Fruit fly (Drosophila melanogaster) whole organism, pupa: Measurements from ENCODE around the gene nAChRalpha6.

Experiments used
- CG10348 ChIP-seq: fragments of 200-800 bp; sonication (Bioruptor generic); IDR thresholded peaks from 2 replicates; pipeline ENCODE4 v1.3.6; 2022; ENCODE audit warnings: missing biosample characterization, missing genetic modification characterization
- CG12605 ChIP-seq: fragments of 200-800 bp; sonication (Bioruptor generic); IDR thresholded peaks from 2 replicates; pipeline ENCODE4 v1.3.6; 2022; ENCODE audit warnings: missing biosample characterization, missing genetic modification characterization
- CG13204 ChIP-seq: fragments of 200-800 bp; sonication (Bioruptor generic); optimal IDR thresholded peaks from 2 replicates; lab custom pipeline; 2018; ENCODE audit warnings: missing biosample characterization, mild to moderate bottlenecking, missing genetic modification characterization, moderate library complexity
- CG14655 ChIP-seq: fragments of 200-800 bp; sonication (Bioruptor generic); optimal IDR thresholded peaks from 3 replicates; lab custom pipeline; 2017; ENCODE audit warnings: mild to moderate bottlenecking, missing biosample characterization, missing genetic modification reagents, missing genetic modification characterization
- CG15710 ChIP-seq: fragments of 200-800 bp; sonication (Bioruptor generic); optimal IDR thresholded peaks from 2 replicates; lab custom pipeline; 2018; ENCODE audit warnings: missing biosample characterization, mild to moderate bottlenecking, missing genetic modification characterization, moderate library complexity
- CG17806 ChIP-seq: fragments of 200-800 bp; sonication (Bioruptor generic); optimal IDR thresholded peaks from 2 replicates; lab custom pipeline; 2018; ENCODE audit warnings: missing biosample characterization, mild to moderate bottlenecking, missing genetic modification characterization, moderate library complexity
- CG32121 ChIP-seq: fragments of 200-800 bp; sonication (Bioruptor generic); IDR thresholded peaks from 2 replicates; pipeline ENCODE4 v1.3.6; 2022; ENCODE audit warnings: missing biosample characterization, missing genetic modification characterization
- CG34367 ChIP-seq: fragments of 200-800 bp; sonication (Bioruptor generic); optimal IDR thresholded peaks from 2 replicates; lab custom pipeline; 2018; ENCODE audit warnings: missing biosample characterization, mild to moderate bottlenecking, missing genetic modification characterization
- CG4496 ChIP-seq: fragments of 200-800 bp; sonication (Bioruptor generic); IDR thresholded peaks from 3 replicates; pipeline ENCODE4 v1.3.6; 2022; ENCODE audit warnings: missing biosample characterization, missing genetic modification characterization
- CG8159 ChIP-seq: fragments of 200-800 bp; sonication (Bioruptor generic); optimal IDR thresholded peaks from 3 replicates; lab custom pipeline; 2018; ENCODE audit warnings: missing biosample characterization, mild to moderate bottlenecking, missing genetic modification characterization, moderate library complexity
- CG8301 ChIP-seq: fragments of 200-800 bp; sonication (Bioruptor generic); optimal IDR thresholded peaks from 2 replicates; lab custom pipeline; 2018; ENCODE audit warnings: missing biosample characterization, mild to moderate bottlenecking, missing genetic modification characterization
- CG9948 ChIP-seq: fragments of 200-800 bp; sonication (Bioruptor generic); optimal IDR thresholded peaks from 2 replicates; lab custom pipeline; 2018; ENCODE audit warnings: missing biosample characterization, mild to moderate bottlenecking, missing genetic modification characterization, moderate library complexity
- D1 ChIP-seq: fragments of 200-800 bp; sonication (Bioruptor generic); optimal IDR thresholded peaks from 2 replicates; lab custom pipeline; 2018; ENCODE audit warnings: missing biosample characterization, mild to moderate bottlenecking, missing genetic modification characterization, moderate library complexity
- EcR ChIP-seq: fragments of 200-800 bp; sonication (Bioruptor generic); optimal IDR thresholded peaks from 3 replicates; lab custom pipeline; 2019; ENCODE audit warnings: missing biosample characterization, missing genetic modification characterization, mild to moderate bottlenecking, moderate library complexity, missing genetic modification reagents
- Ets98B ChIP-seq: fragments of 200-800 bp; sonication (Bioruptor generic); IDR thresholded peaks from 2 replicates; pipeline ENCODE4 v1.3.6; 2022; ENCODE audit warnings: missing biosample characterization, missing genetic modification characterization
- Pif1A ChIP-seq: fragments of 200-800 bp; sonication (Bioruptor generic); optimal IDR thresholded peaks from 3 replicates; lab custom pipeline; 2016; ENCODE audit warnings: missing biosample characterization, missing genetic modification characterization
- Pif1B ChIP-seq: fragments of 200-800 bp; sonication (Bioruptor generic); optimal IDR thresholded peaks from 3 replicates; lab custom pipeline; 2016; ENCODE audit warnings: missing biosample characterization, missing genetic modification characterization
- Snoo ChIP-seq: fragments of 200-800 bp; sonication (Bioruptor generic); optimal IDR thresholded peaks from 3 replicates; lab custom pipeline; 2017; ENCODE audit warnings: missing biosample characterization, mild to moderate bottlenecking, missing genetic modification characterization, inconsistent platforms
- fd96Ca ChIP-seq: fragments of 200-800 bp; sonication (Bioruptor generic); IDR thresholded peaks from 3 replicates; pipeline ENCODE4 v1.3.6; 2022; ENCODE audit warnings: missing biosample characterization, missing genetic modification characterization
- gl ChIP-seq: fragments of 200-800 bp; sonication (Bioruptor generic); optimal IDR thresholded peaks from 2 replicates; lab custom pipeline; 2018; ENCODE audit warnings: missing biosample characterization, mild to moderate bottlenecking, missing genetic modification characterization
- rn ChIP-seq: fragments of 200-800 bp; sonication (Bioruptor generic); IDR thresholded peaks from 2 replicates; pipeline ENCODE4 v1.3.6; 2022; ENCODE audit warnings: missing biosample characterization, missing genetic modification characterization

The nAChRalpha6 gene

DNA sequence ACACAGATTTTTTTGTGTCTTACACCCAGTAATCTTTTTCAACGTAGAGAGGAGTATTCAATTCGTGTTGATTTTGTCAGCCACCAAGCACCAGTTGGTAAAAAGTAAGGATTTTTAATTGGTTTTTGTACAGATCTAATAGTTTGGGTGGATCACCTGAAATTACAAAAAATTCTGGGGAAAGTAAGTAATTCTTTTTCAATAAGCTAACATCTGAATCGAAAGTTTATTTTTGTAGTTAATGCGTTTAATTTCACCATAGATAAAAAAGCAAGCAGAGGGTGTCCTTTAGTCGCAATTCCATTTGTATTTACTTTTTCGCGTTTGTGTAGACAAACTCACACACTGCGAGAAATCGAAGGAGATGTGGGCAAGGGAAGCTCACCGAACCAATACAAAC is 131.2 kb downstream of the nAChRalpha6 start:
- peak; percentile 37 for TF ChIP-seq CG8159
- TF ChIP-seq CG14655 (GFP tag; lab: Kevin White, UChicago), result peak; percentile 13
- TF ChIP-seq rn (GFP tag; lab: Robert Waterston, UW), result no peak
- TF ChIP-seq CG15710 (tag; lab: Kevin White, UChicago), result peak; percentile 30
- no peak for TF ChIP-seq CG12605 (GFP tag; lab: Robert Waterston, UW)
- no peak for TF ChIP-seq CG8301 (tag; lab: Kevin White, UChicago)
- TF ChIP-seq D1 (tag; lab: Kevin White, UChicago), result no peak
- no peak for TF ChIP-seq Pif1A (GFP tag; lab: Kevin White, UChicago)
- no peak for TF ChIP-seq EcR

DNA sequence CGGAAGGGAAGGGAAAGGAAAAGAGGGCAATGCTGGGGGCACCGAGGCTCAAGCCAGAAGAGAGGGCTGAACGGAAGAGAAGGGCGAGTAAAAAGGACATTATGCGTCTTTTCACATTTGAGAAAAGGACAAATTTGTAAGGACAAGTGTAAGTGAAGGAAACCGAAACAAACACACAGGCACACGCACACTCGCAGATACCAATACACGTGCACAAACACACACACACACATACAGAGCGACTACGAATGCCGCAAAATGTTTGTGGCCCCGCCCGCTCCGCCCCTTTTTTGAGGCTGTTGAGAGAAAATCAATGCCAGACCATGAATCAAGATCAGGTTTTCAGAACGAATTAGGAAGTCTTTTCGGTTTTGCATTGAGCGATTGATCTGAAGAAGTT is 132.7 kb downstream of the nAChRalpha6 start:
- TF ChIP-seq fd96Ca (GFP tag; lab: Robert Waterston, UW) (no peak), CG17806 (tag; lab: Kevin White, UChicago) (no peak), CG14655 (GFP tag; lab: Kevin White, UChicago) (no peak), CG12605 (GFP tag; lab: Robert Waterston, UW) (no peak), CG32121 (GFP tag; lab: Robert Waterston, UW) (no peak), Pif1A (GFP tag; lab: Kevin White, UChicago) (no peak), CG9948 (no peak), CG15710 (tag; lab: Kevin White, UChicago) (no peak), CG4496 (GFP tag; lab: Robert Waterston, UW) (no peak), gl (tag; lab: Kevin White, UChicago) (no peak), CG34367 (no peak), D1 (tag; lab: Kevin White, UChicago) (no peak)

DNA sequence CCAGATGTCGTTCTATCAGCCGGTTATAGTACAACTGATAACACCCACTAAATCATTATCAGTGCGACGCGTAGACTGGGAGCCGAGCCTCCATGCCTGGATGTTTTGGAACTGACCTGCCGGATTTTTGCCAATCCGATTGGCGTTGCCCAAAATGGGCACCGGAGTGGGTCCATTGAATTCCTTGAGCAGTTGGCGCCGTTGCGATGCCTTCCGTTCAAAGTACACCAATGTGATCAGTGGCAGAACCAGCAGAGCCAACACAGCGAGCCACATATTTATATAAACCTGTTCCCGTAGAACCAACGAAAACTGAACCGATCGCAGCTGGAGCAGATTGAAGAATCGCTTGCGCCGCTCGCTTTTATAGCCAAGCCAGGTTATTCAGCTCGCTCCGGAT is 136.3 kb downstream of the nAChRalpha6 start, which contains the start of gene Cyp4e3:
Cyp4e3 (minus strand) TSS at position 327 of the 400 bp plus-strand sequence.
- TF ChIP-seq Pif1B (GFP tag; lab: Kevin White, UChicago) (no peak), CG4496 (GFP tag; lab: Robert Waterston, UW) (peak; percentile 22; the same call in 1 of the 3 replicates), D1 (tag; lab: Kevin White, UChicago) (no peak)

dm6 chr2L:9746236-9747225 is 139.5 kb downstream of the nAChRalpha6 start, which contains the start of gene Nckx30C:
TSS of gene Nckx30C (minus strand) at chr2L:9746495.
- TF ChIP-seq CG32121 (GFP tag; lab: Robert Waterston, UW), result no peak
- no peak for TF ChIP-seq CG10348
- TF ChIP-seq CG8301 (tag; lab: Kevin White, UChicago), result no peak
- TF ChIP-seq Pif1B (GFP tag; lab: Kevin White, UChicago), result no peak
- TF ChIP-seq CG15710 (tag; lab: Kevin White, UChicago), result no peak
- TF ChIP-seq CG13204 (GFP tag; lab: Kevin White, UChicago), result no peak
- no peak for TF ChIP-seq EcR
- TF ChIP-seq CG9948, result no peak
- no peak for TF ChIP-seq Snoo (tag; lab: Kevin White, UChicago)
- TF ChIP-seq rn (GFP tag; lab: Robert Waterston, UW), result no peak

DNA sequence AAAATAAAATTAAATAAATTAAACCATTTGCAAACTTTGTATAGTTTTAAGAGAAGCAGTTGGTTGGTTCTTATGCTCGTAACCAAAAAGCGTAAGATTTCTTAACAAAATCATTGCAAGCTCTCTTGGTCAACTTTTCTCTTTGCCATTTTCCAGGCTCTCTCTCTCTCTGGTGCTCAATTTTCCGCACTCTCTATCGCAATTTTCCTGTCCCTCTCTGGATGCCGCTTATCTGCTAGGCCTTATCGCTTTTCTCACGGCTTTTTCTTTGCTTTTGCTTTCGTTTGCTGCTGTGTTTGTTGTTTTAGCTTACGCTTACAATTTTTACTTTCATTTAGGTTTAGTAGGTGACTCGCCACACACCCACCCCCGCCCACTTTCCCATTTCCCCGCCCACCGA is 141.4 kb downstream of the nAChRalpha6 start:
- TF ChIP-seq D1 (tag; lab: Kevin White, UChicago), result no peak
- TF ChIP-seq fd96Ca (GFP tag; lab: Robert Waterston, UW), result 0 out of 3 replicates have a peak, but pooled peaks have one; percentile 23
- TF ChIP-seq CG8301 (tag; lab: Kevin White, UChicago), result peak; percentile 12
- TF ChIP-seq CG9948, result no peak
- TF ChIP-seq Ets98B, result no peak
- TF ChIP-seq CG15710 (tag; lab: Kevin White, UChicago), result no peak
- TF ChIP-seq CG12605 (GFP tag; lab: Robert Waterston, UW), result no peak
- TF ChIP-seq CG17806 (tag; lab: Kevin White, UChicago), result no peak
- no peak for TF ChIP-seq Snoo (tag; lab: Kevin White, UChicago)
- TF ChIP-seq CG34367, result no peak
- TF ChIP-seq CG13204 (GFP tag; lab: Kevin White, UChicago), result no peak
- TF ChIP-seq CG32121 (GFP tag; lab: Robert Waterston, UW), result no peak
- TF ChIP-seq CG14655 (GFP tag; lab: Kevin White, UChicago), result peak; percentile 43

DNA sequence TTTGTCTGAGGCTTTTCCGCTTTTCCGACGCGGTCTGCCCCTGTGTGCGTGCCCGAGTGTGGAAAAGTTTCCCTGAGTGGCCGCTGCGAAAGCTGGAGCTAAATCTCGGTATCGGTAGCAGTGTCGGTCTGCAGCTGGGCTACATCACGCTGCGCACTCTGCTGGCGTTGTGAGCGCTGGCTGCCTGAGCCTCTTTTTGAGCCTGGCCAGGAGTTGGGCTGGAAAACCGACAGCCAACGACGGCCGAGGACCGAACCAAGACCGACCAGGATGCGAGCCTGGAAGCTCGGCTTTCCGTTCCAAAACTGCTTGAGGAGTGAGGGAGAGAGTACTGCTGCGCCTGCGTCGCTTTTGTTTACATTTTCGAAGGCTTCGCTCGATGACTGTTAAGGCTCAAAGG is 142.2 kb downstream of the nAChRalpha6 start:
- TF ChIP-seq CG9948 (no peak), EcR (no peak), CG8301 (tag; lab: Kevin White, UChicago) (no peak), CG13204 (GFP tag; lab: Kevin White, UChicago) (no peak), Ets98B (no peak), D1 (tag; lab: Kevin White, UChicago) (no peak), gl (tag; lab: Kevin White, UChicago) (no peak), CG17806 (tag; lab: Kevin White, UChicago) (no peak), Snoo (tag; lab: Kevin White, UChicago) (no peak), Pif1B (GFP tag; lab: Kevin White, UChicago) (no peak), CG14655 (GFP tag; lab: Kevin White, UChicago) (no peak), CG32121 (GFP tag; lab: Robert Waterston, UW) (no peak), Pif1A (GFP tag; lab: Kevin White, UChicago) (no peak), CG12605 (GFP tag; lab: Robert Waterston, UW) (no peak), CG10348 (no peak), rn (GFP tag; lab: Robert Waterston, UW) (no peak), CG34367 (no peak), CG4496 (GFP tag; lab: Robert Waterston, UW) (no peak)
